Worm (Caenorhabditis elegans) whole organism, L1 larva: ENCODE data around the gene bre-2.

Experiments
- C04F5.9 ChIP-seq: sonication (generic microtip); optimal IDR thresholded peaks from 2 replicates; lab custom pipeline; 2016; ENCODE audit warnings: missing genetic modification characterization, missing compliant biosample characterization
- C16A3.4 ChIP-seq: fragments of 150-350 bp; optimal IDR thresholded peaks from 2 replicates; lab custom pipeline; 2014; ENCODE audit warnings: missing biosample characterization, missing genetic modification characterization
- F16B12.6 ChIP-seq: fragments of 150-350 bp; optimal IDR thresholded peaks from 2 replicates; lab custom pipeline; 2014; ENCODE audit warnings: missing biosample characterization, missing genetic modification characterization
- aha-1 ChIP-seq: fragments of 150-350 bp; optimal IDR thresholded peaks from 2 replicates; lab custom pipeline; 2014; ENCODE audit warnings: missing biosample characterization, missing genetic modification characterization
- alr-1 ChIP-seq: fragments of 200-800 bp; sonication (Bioruptor generic); optimal IDR thresholded peaks from 2 replicates; lab custom pipeline; 2018; ENCODE audit warnings: borderline replicate concordance, mild to moderate bottlenecking, missing genetic modification characterization, missing compliant biosample characterization
- ama-1 ChIP-seq: fragments of 150-350 bp; optimal IDR thresholded peaks from 2 replicates; lab custom pipeline; 2014
- blmp-1 ChIP-seq: fragments of 150-350 bp; optimal IDR thresholded peaks from 2 replicates; lab custom pipeline; 2014; ENCODE audit warnings: missing biosample characterization, missing genetic modification characterization
- ceh-82 ChIP-seq, 3 experiments: fragments of 150-350 bp in 1 of 3; sonication (generic microtip) in 2 of 3; optimal IDR thresholded peaks; 2 replicates each; lab custom pipeline; 2014 to 2017; ENCODE audit warnings: missing biosample characterization in 3 of 3, missing genetic modification characterization in 3 of 3
- ceh-90 ChIP-seq: sonication (generic microtip); optimal IDR thresholded peaks from 2 replicates; lab custom pipeline; 2016; ENCODE audit warnings: missing genetic modification characterization, missing compliant biosample characterization
- ces-1 ChIP-seq: fragments of 150-350 bp; optimal IDR thresholded peaks from 2 replicates; lab custom pipeline; 2014; ENCODE audit warnings: missing biosample characterization, missing genetic modification reagents, missing genetic modification characterization
- dpl-1 ChIP-seq, 3 experiments: fragments of 150-350 bp in 2 of 3; sonication (generic microtip) in 1 of 3; optimal IDR thresholded peaks; 2 replicates each; lab custom pipeline; 2014 to 2017; ENCODE audit warnings: missing biosample characterization in 3 of 3, missing genetic modification characterization in 3 of 3, missing genetic modification reagents in 3 of 3
- dsc-1 ChIP-seq: sonication (generic microtip); optimal IDR thresholded peaks from 2 replicates; lab custom pipeline; 2016; ENCODE audit warnings: mild to moderate bottlenecking, missing genetic modification characterization, missing compliant biosample characterization
- efl-1 ChIP-seq, 4 experiments: fragments of 150-350 bp; optimal IDR thresholded peaks in 3 of 4; peaks in 1 of 4; 1 replicate in 1 of 4; 2 replicates in 3 of 4; lab custom pipeline; 2014; ENCODE audit warnings: missing biosample characterization in 2 of 4, missing genetic modification characterization in 2 of 4, missing genetic modification reagents in 2 of 4
- efl-3 ChIP-seq: fragments of 200-800 bp; sonication (Bioruptor generic); optimal IDR thresholded peaks from 2 replicates; lab custom pipeline; 2018; ENCODE audit warnings: mild to moderate bottlenecking, missing genetic modification characterization, missing compliant biosample characterization
- egl-13 ChIP-seq: sonication (generic microtip); optimal IDR thresholded peaks from 2 replicates; lab custom pipeline; 2016; ENCODE audit warnings: missing genotype, missing genetic modification reagents, missing genetic modification characterization, missing compliant biosample characterization
- elt-3 ChIP-seq, 6 experiments: fragments of 150-350 bp in 1 of 6; sonication (generic microtip); optimal IDR thresholded peaks; 2 replicates each; lab custom pipeline; 2017 to 2018; ENCODE audit warnings: missing biosample characterization in 6 of 6, missing genetic modification characterization in 6 of 6, inconsistent platforms in 1 of 6
- fos-1 ChIP-seq: fragments of 150-350 bp; optimal IDR thresholded peaks from 2 replicates; lab custom pipeline; 2014; ENCODE audit warnings: missing biosample characterization, missing genetic modification characterization
- grh-1 ChIP-seq: fragments of 200-800 bp; sonication (Bioruptor generic); IDR thresholded peaks from 2 replicates; pipeline ENCODE4 v1.3.6; 2022; ENCODE audit warnings: missing genetic modification reagents, missing genetic modification characterization, missing compliant biosample characterization
- hlh-17 ChIP-seq: fragments of 200-800 bp; sonication (Bioruptor generic); optimal IDR thresholded peaks from 2 replicates; lab custom pipeline; 2018; ENCODE audit warnings: missing genetic modification characterization, mild to moderate bottlenecking, missing compliant biosample characterization, moderate library complexity, borderline replicate concordance
- hlh-4 ChIP-seq: sonication (generic microtip); optimal IDR thresholded peaks from 2 replicates; lab custom pipeline; 2016; ENCODE audit warnings: mild to moderate bottlenecking, missing genetic modification characterization, missing compliant biosample characterization
- irx-1 ChIP-seq: sonication (generic microtip); optimal IDR thresholded peaks from 2 replicates; lab custom pipeline; 2016; ENCODE audit warnings: missing genetic modification characterization, missing compliant biosample characterization
- isw-1 ChIP-seq: fragments of 200-800 bp; sonication (Bioruptor generic); IDR thresholded peaks from 2 replicates; pipeline ENCODE4 v1.3.6; 2022; ENCODE audit warnings: missing genetic modification characterization, missing compliant biosample characterization
- lin-14 ChIP-seq: fragments of 200-800 bp; sonication (Bioruptor generic); optimal IDR thresholded peaks from 2 replicates; lab custom pipeline; 2018; ENCODE audit warnings: mild to moderate bottlenecking, missing genetic modification characterization, moderate library complexity, missing compliant biosample characterization
- lin-15B ChIP-seq: fragments of 150-350 bp; sonication (generic microtip); optimal IDR thresholded peaks from 3 replicates; lab custom pipeline; 2014; ENCODE audit warnings: missing biosample characterization, missing genetic modification characterization
- lin-35 ChIP-seq, 2 experiments: fragments of 150-350 bp; optimal IDR thresholded peaks; 2 replicates each; lab custom pipeline; 2014; ENCODE audit warnings: missing biosample characterization in 2 of 2, missing genetic modification characterization in 2 of 2, missing genetic modification reagents in 2 of 2
- lsy-2 ChIP-seq, 2 experiments: fragments of 150-350 bp; optimal IDR thresholded peaks; 2 replicates each; lab custom pipeline; 2014; ENCODE audit warnings: missing biosample characterization in 2 of 2, missing genetic modification characterization in 2 of 2
- mdl-1 ChIP-seq, 2 experiments: fragments of 150-350 bp; optimal IDR thresholded peaks; 2 replicates each; lab custom pipeline; 2014 to 2017; ENCODE audit warnings: missing biosample characterization in 2 of 2, missing genetic modification characterization in 2 of 2, inconsistent platforms in 1 of 2
- mef-2 ChIP-seq: fragments of 150-350 bp; optimal IDR thresholded peaks from 2 replicates; lab custom pipeline; 2014; ENCODE audit warnings: missing biosample characterization, missing genetic modification characterization
- mep-1 ChIP-seq: fragments of 150-350 bp; optimal IDR thresholded peaks from 2 replicates; lab custom pipeline; 2014; ENCODE audit warnings: missing biosample characterization, missing genetic modification characterization
- nhr-12 ChIP-seq: sonication (generic microtip); optimal IDR thresholded peaks from 2 replicates; lab custom pipeline; 2017; ENCODE audit warnings: missing biosample characterization, missing genetic modification characterization
- nhr-47 ChIP-seq: sonication (generic microtip); optimal IDR thresholded peaks from 2 replicates; lab custom pipeline; 2016; ENCODE audit warnings: mild to moderate bottlenecking, missing genetic modification characterization, moderate library complexity, missing compliant biosample characterization
- nhr-71 ChIP-seq: sonication (generic microtip); optimal IDR thresholded peaks from 2 replicates; lab custom pipeline; 2016; ENCODE audit warnings: mild to moderate bottlenecking, missing genetic modification characterization, moderate library complexity, missing compliant biosample characterization
- nhr-76 ChIP-seq: sonication (generic microtip); optimal IDR thresholded peaks from 2 replicates; lab custom pipeline; 2017; ENCODE audit warnings: missing biosample characterization, missing genetic modification characterization
- nhr-84 ChIP-seq: sonication (generic microtip); optimal IDR thresholded peaks from 2 replicates; lab custom pipeline; 2017; ENCODE audit warnings: missing biosample characterization, missing genetic modification characterization
- nhr-85 ChIP-seq: sonication (generic microtip); peaks from one replicate; lab custom pipeline; 2016; ENCODE audit warnings: missing genetic modification characterization, inconsistent platforms, missing compliant biosample characterization
- pag-3 ChIP-seq: sonication (generic microtip); optimal IDR thresholded peaks from 2 replicates; lab custom pipeline; 2017; ENCODE audit warnings: missing genetic modification characterization, mild to moderate bottlenecking, missing compliant biosample characterization, antibody characterized with exemption, borderline replicate concordance; ENCODE audit not compliant: insufficient read depth
- pax-3 ChIP-seq: fragments of 200-800 bp; sonication (Bioruptor generic); optimal IDR thresholded peaks from 2 replicates; lab custom pipeline; 2018; ENCODE audit warnings: mild to moderate bottlenecking, missing genetic modification characterization, moderate library complexity, missing compliant biosample characterization
- pqm-1 ChIP-seq: sonication (generic microtip); optimal IDR thresholded peaks from 3 replicates; lab custom pipeline; 2017; ENCODE audit warnings: missing biosample characterization, missing genetic modification characterization
- skn-1 ChIP-seq: fragments of 150-350 bp; optimal IDR thresholded peaks from 2 replicates; lab custom pipeline; 2014; ENCODE audit warnings: missing biosample characterization, missing genetic modification characterization
- snu-23 ChIP-seq: sonication (generic microtip); optimal IDR thresholded peaks from 2 replicates; lab custom pipeline; 2016; ENCODE audit warnings: missing genetic modification characterization, missing compliant biosample characterization
- tbx-2 ChIP-seq: sonication (generic microtip); optimal IDR thresholded peaks from 2 replicates; lab custom pipeline; 2016; ENCODE audit warnings: missing genetic modification characterization, missing compliant biosample characterization
- unc-30 ChIP-seq: sonication (generic microtip); optimal IDR thresholded peaks from 2 replicates; lab custom pipeline; 2017; ENCODE audit warnings: missing biosample characterization, missing genetic modification characterization
- unc-86 ChIP-seq: sonication (generic microtip); optimal IDR thresholded peaks from 2 replicates; lab custom pipeline; 2016; ENCODE audit warnings: missing genetic modification characterization, missing compliant biosample characterization
- unc-98 ChIP-seq: fragments of 200-800 bp; sonication (Bioruptor generic); IDR thresholded peaks from 2 replicates; pipeline ENCODE4 v1.3.6; 2022; ENCODE audit warnings: missing genetic modification characterization, missing compliant biosample characterization
- xbp-1 ChIP-seq: sonication (generic microtip); optimal IDR thresholded peaks from 2 replicates; lab custom pipeline; 2016; ENCODE audit warnings: missing genetic modification characterization, missing compliant biosample characterization
- ztf-11 ChIP-seq, 2 experiments: sonication (generic microtip); optimal IDR thresholded peaks; 2 replicates each; lab custom pipeline; 2016 to 2017; ENCODE audit warnings: missing genetic modification characterization in 2 of 2, missing biosample characterization in 1 of 2, missing compliant biosample characterization in 1 of 2

Gene bre-2

ce11 chrIII:13160636-13161035 is 21.2 kb upstream of the bre-2 start:
- TF ChIP-seq fos-1 (tag; lab: Kevin White, UChicago) (no peak), ztf-11 (tag; optimal IDR thresholded peaks at IDR 0.05; lab: Kevin White, UChicago) (no peak), tbx-2 (tag; lab: Kevin White, UChicago) (peak; percentile 15), lin-14 (GFP tag; lab: Kevin White, UChicago) (no peak), nhr-76 (no peak), efl-1 (optimal IDR thresholded peaks at IDR 0.05; lab: Kevin White, UChicago) (peak; percentile 66 to 78), efl-1 (GFP tag; optimal IDR thresholded peaks at IDR 0.05 in 1 of 2; lab: Kevin White, UChicago) (peak; percentile 63 to 97), dpl-1 (GFP tag; optimal IDR thresholded peaks at IDR 0.05; lab: Kevin White, UChicago) (peak; percentile 54 to 74 (median 71)), alr-1 (tag; lab: Kevin White, UChicago) (no peak), lsy-2 (tag; optimal IDR thresholded peaks at IDR 0.05; lab: Kevin White, UChicago) (peak in 1 of 2 experiments; percentile 21), nhr-84 (tag; lab: Kevin White, UChicago) (no peak), pax-3 (tag; lab: Kevin White, UChicago) (peak; percentile 18), C16A3.4 (tag; lab: Kevin White, UChicago) (no peak), lin-35 (GFP tag; optimal IDR thresholded peaks at IDR 0.05; lab: Kevin White, UChicago) (peak; percentile 43 to 81), nhr-71 (tag; lab: Kevin White, UChicago) (no peak), ces-1 (GFP tag; lab: Kevin White, UChicago) (no peak), efl-3 (GFP tag; lab: Kevin White, UChicago) (no peak), isw-1 (peak; percentile 13; the same call in 1 of the 2 replicates), aha-1 (tag; lab: Kevin White, UChicago) (no peak), blmp-1 (tag; lab: Kevin White, UChicago) (no peak), irx-1 (tag; lab: Kevin White, UChicago) (no peak)
- TF ChIP-seq, all 84 proteins: peak for 7

DNA sequence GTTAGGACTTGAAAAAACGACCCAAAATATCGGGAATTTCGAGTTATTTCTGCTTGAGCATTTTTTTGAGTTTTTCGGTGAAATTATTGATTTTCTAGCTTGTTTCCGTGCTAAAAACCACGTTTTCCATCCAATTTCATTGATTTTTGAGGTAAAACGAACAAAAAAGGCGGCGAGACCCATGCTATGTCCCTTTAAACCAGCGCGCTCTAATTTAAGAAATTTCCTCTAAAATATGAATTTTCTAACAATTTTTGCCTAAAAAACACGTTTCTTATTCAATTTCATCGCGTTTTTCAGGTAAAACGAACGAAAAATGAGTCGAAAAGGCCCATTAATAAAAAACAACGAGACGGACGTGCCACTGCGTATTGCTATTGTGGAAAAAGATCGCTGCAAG is 14.1 kb upstream of the bre-2 start, which contains the start of gene abce-1:
abce-1 (plus strand) TSS at position 301 of the 400 bp plus-strand sequence.
- TF ChIP-seq unc-98 (GFP tag; lab: Robert Waterston, UW), result no peak
- no peak for TF ChIP-seq nhr-85 (tag; lab: Kevin White, UChicago)
- TF ChIP-seq C04F5.9 (tag; lab: Kevin White, UChicago), result no peak
- TF ChIP-seq unc-30 (tag; lab: Kevin White, UChicago), result no peak
- no peak for TF ChIP-seq lin-15B (tag; lab: Kevin White, UChicago)
- TF ChIP-seq hlh-4 (tag; lab: Kevin White, UChicago), result no peak
- no peak for TF ChIP-seq pag-3 (tag; lab: Kevin White, UChicago)
- TF ChIP-seq elt-3 (tag; optimal IDR thresholded peaks at IDR 0.05; lab: Kevin White, UChicago), result no peak
- no peak for TF ChIP-seq lin-14 (GFP tag; lab: Kevin White, UChicago)
- no peak for TF ChIP-seq hlh-17 (GFP tag; lab: Kevin White, UChicago)

DNA sequence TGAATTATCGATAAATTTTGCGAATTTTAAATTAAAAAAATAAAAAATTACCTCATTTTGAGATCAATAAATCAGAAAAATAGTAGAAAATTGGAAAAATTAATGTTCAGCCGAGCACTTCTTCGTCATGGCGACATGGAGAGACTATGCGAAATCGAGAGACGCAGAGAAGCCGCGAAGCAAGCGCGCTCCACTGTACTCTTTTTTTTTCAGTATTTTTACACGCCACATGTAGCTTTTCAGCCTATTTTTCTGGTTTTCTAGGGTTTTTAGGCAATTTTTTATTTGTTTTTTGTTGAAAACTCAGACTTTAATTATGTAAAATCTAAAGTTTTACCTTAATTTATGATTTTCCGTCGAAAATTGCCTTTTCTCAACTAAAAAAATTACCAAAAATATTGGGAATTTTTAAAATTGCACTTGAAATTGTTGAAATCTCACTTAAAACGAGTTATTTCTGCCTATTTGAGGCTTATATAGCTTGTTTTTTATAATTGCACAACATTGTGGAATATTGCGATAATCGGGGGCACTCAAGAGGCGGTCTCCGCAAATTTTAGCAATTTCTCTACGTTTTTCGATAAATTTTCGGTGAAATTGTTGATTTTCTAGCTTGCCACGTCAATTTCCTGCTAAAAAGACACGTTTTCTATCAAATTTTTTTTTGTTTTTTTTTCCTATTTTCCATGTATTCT is 13.4 kb upstream of the bre-2 start, which contains the start of gene Y39E4B.10:
Y39E4B.10 (minus strand) TSS at position 162 of the 695 bp plus-strand sequence.
- peak; percentile 62 to 67 for TF ChIP-seq lsy-2 (tag; optimal IDR thresholded peaks at IDR 0.05; lab: Kevin White, UChicago)
- TF ChIP-seq ceh-82 (tag; optimal IDR thresholded peaks at IDR 0.05; lab: Kevin White, UChicago), result peak in 2 of 3 experiments; percentile 26 to 27
- peak; percentile 47 for TF ChIP-seq unc-86 (tag; lab: Kevin White, UChicago)
- TF ChIP-seq mdl-1 (tag; optimal IDR thresholded peaks at IDR 0.05; lab: Kevin White, UChicago), result peak in 1 of 2 experiments; percentile 27
- peak; percentile 59 for TF ChIP-seq tbx-2 (tag; lab: Kevin White, UChicago)
- peak; percentile 65 to 69 for TF ChIP-seq efl-1 (optimal IDR thresholded peaks at IDR 0.05; lab: Kevin White, UChicago)
- TF ChIP-seq efl-1 (GFP tag; optimal IDR thresholded peaks at IDR 0.05 in 1 of 2; lab: Kevin White, UChicago), result peak; percentile 74 to 97
- no peak for TF ChIP-seq nhr-12
- peak; percentile 68 for TF ChIP-seq nhr-47
- TF ChIP-seq irx-1 (tag; lab: Kevin White, UChicago), result peak; percentile 13
- TF ChIP-seq ama-1 (lab: Kevin White, UChicago), result no peak
- peak in 1 of 6 experiments; percentile 46 for TF ChIP-seq elt-3 (tag; optimal IDR thresholded peaks at IDR 0.05; lab: Kevin White, UChicago)
- TF ChIP-seq pqm-1, result no peak
- TF ChIP-seq nhr-85 (tag; lab: Kevin White, UChicago), result no peak
- TF ChIP-seq grh-1 (GFP tag; lab: Robert Waterston, UW), result no peak
- peak; percentile 5 for TF ChIP-seq egl-13
- TF ChIP-seq xbp-1, result peak; percentile 60
- peak in 1 of 2 experiments; percentile 76 for TF ChIP-seq lin-35 (GFP tag; optimal IDR thresholded peaks at IDR 0.05; lab: Kevin White, UChicago)
- peak; percentile 2 for TF ChIP-seq blmp-1 (tag; lab: Kevin White, UChicago)
- TF ChIP-seq ceh-90 (tag; lab: Kevin White, UChicago), result no peak
- peak; percentile 38 for TF ChIP-seq dsc-1 (tag; lab: Kevin White, UChicago)
- peak; percentile 68 for TF ChIP-seq mep-1 (tag; lab: Kevin White, UChicago)
- TF ChIP-seq mef-2 (tag; lab: Kevin White, UChicago), result no peak
- TF ChIP-seq skn-1, result peak; percentile 3
- peak; percentile 12 for TF ChIP-seq F16B12.6
- peak; percentile 57 for TF ChIP-seq snu-23 (GFP tag; lab: Kevin White, UChicago)
